Worm (Caenorhabditis elegans) whole organism, young adult: ENCODE data around the gene osm-1.

Experiments
- C17E4.6 ChIP-seq: fragments of 200-800 bp; sonication (Bioruptor generic); IDR thresholded peaks from 2 replicates; pipeline ENCODE4 v1.3.6; 2022; ENCODE audit warnings: missing genetic modification reagents, missing genetic modification characterization, missing compliant biosample characterization
- F10E7.11 ChIP-seq: sonication (generic microtip); optimal IDR thresholded peaks from 2 replicates; lab custom pipeline; 2017; ENCODE audit warnings: mild to moderate bottlenecking, missing genetic modification characterization, moderate library complexity, missing compliant biosample characterization
- F33H1.4 ChIP-seq: fragments of 200-800 bp; sonication (Bioruptor generic); IDR thresholded peaks from 2 replicates; pipeline ENCODE4 v1.3.6; 2022; ENCODE audit warnings: missing genetic modification reagents, missing genetic modification characterization, missing compliant biosample characterization
- F39B2.1 ChIP-seq: fragments of 200-800 bp; sonication (Bioruptor generic); IDR thresholded peaks from 2 replicates; pipeline ENCODE4 v1.3.6; 2022; ENCODE audit warnings: missing genetic modification reagents, missing genetic modification characterization, missing compliant biosample characterization
- F49E8.2 ChIP-seq: sonication (generic microtip); optimal IDR thresholded peaks from 3 replicates; lab custom pipeline; 2017; ENCODE audit warnings: missing genetic modification characterization, mild to moderate bottlenecking, missing compliant biosample characterization, antibody characterized with exemption, moderate library complexity; ENCODE audit not compliant: insufficient read depth
- F52B5.7 ChIP-seq: sonication (generic microtip); optimal IDR thresholded peaks from 2 replicates; lab custom pipeline; 2016; ENCODE audit warnings: mild to moderate bottlenecking, missing genetic modification characterization, missing compliant biosample characterization
- F55B11.4 ChIP-seq: sonication (generic microtip); optimal IDR thresholded peaks from 2 replicates; lab custom pipeline; 2016; ENCODE audit warnings: missing compliant biosample characterization, missing genetic modification characterization, borderline replicate concordance; ENCODE audit not compliant: insufficient read depth
- K11D2.4 ChIP-seq: fragments of 200-800 bp; sonication (Bioruptor generic); IDR thresholded peaks from 2 replicates; pipeline ENCODE4 v1.3.6; 2022; ENCODE audit warnings: missing genetic modification reagents, missing genetic modification characterization, missing compliant biosample characterization
- K12H6.12 ChIP-seq: fragments of 200-800 bp; sonication (Bioruptor generic); optimal IDR thresholded peaks from 2 replicates; lab custom pipeline; 2018; ENCODE audit warnings: mild to moderate bottlenecking, missing genetic modification characterization, missing compliant biosample characterization
- Y67H2A.10 ChIP-seq: fragments of 200-800 bp; sonication (Bioruptor generic); conservative IDR thresholded peaks from 2 replicates; pipeline ENCODE4 v1.3.6; 2022; ENCODE audit warnings: missing genetic modification reagents, missing genetic modification characterization, missing compliant biosample characterization
- ama-1 ChIP-seq, 3 experiments: fragments of 150-350 bp in 1 of 3; sonication (generic microtip) in 2 of 3; optimal IDR thresholded peaks; 2 replicates each; lab custom pipeline; 2014 to 2018; ENCODE audit warnings: missing biosample characterization in 2 of 3, missing genetic modification characterization in 2 of 3, missing genetic modification reagents in 2 of 3
- athp-1 ChIP-seq: sonication (generic microtip); optimal IDR thresholded peaks from 2 replicates; lab custom pipeline; 2017; ENCODE audit warnings: mild to moderate bottlenecking, missing genetic modification characterization, missing compliant biosample characterization
- bed-1 ChIP-seq: fragments of 200-800 bp; sonication (Bioruptor generic); IDR thresholded peaks from 2 replicates; pipeline ENCODE4 v1.3.6; 2022; ENCODE audit warnings: missing genetic modification reagents, missing genetic modification characterization, missing compliant biosample characterization
- bed-2 ChIP-seq: fragments of 200-800 bp; sonication (Bioruptor generic); IDR thresholded peaks from 2 replicates; pipeline ENCODE4 v1.3.6; 2022; ENCODE audit warnings: missing genetic modification reagents, missing genetic modification characterization, missing compliant biosample characterization
- ceh-40 ChIP-seq: fragments of 200-800 bp; sonication (Bioruptor generic); IDR thresholded peaks from 2 replicates; pipeline ENCODE4 v1.3.6; 2022; ENCODE audit warnings: missing genetic modification characterization, missing compliant biosample characterization
- ceh-79 ChIP-seq: sonication (generic microtip); optimal IDR thresholded peaks from 2 replicates; lab custom pipeline; 2017; ENCODE audit warnings: mild to moderate bottlenecking, missing genetic modification characterization, missing compliant biosample characterization
- die-1 ChIP-seq: sonication (generic microtip); optimal IDR thresholded peaks from 2 replicates; lab custom pipeline; 2016; ENCODE audit warnings: missing genotype, mild to moderate bottlenecking, missing genetic modification characterization, missing compliant biosample characterization
- egl-44 ChIP-seq: fragments of 200-800 bp; sonication (Bioruptor generic); IDR thresholded peaks from 2 replicates; pipeline ENCODE4 v1.3.6; 2022; ENCODE audit warnings: missing genetic modification reagents, missing genetic modification characterization, missing compliant biosample characterization
- him-1 ChIP-seq: sonication (generic microtip); optimal IDR thresholded peaks from 2 replicates; lab custom pipeline; 2016; ENCODE audit warnings: missing genotype, missing genetic modification reagents, missing genetic modification characterization, missing compliant biosample characterization
- hrde-1 ChIP-seq: sonication (generic microtip); optimal IDR thresholded peaks from 2 replicates; lab custom pipeline; 2016; ENCODE audit warnings: missing genetic modification characterization, mild to moderate bottlenecking, missing compliant biosample characterization, moderate library complexity, missing genotype, missing genetic modification reagents, borderline replicate concordance
- lin-40 ChIP-seq: sonication (generic microtip); optimal IDR thresholded peaks from 2 replicates; lab custom pipeline; 2016; ENCODE audit warnings: missing genetic modification characterization, mild to moderate bottlenecking, missing compliant biosample characterization, missing genotype, missing genetic modification reagents
- lin-54 ChIP-seq: fragments of 200-800 bp; sonication (Bioruptor generic); optimal IDR thresholded peaks from 2 replicates; lab custom pipeline; 2018; ENCODE audit warnings: mild to moderate bottlenecking, missing genetic modification characterization, missing compliant biosample characterization
- lsl-1 ChIP-seq: fragments of 200-800 bp; sonication (Bioruptor generic); optimal IDR thresholded peaks from 2 replicates; lab custom pipeline; 2018; ENCODE audit warnings: mild to moderate bottlenecking, missing genetic modification characterization, moderate library complexity, missing compliant biosample characterization
- mcd-1 ChIP-seq: fragments of 200-800 bp; sonication (Bioruptor generic); IDR thresholded peaks from 2 replicates; pipeline ENCODE4 v1.3.6; 2022; ENCODE audit warnings: missing genetic modification reagents, missing genetic modification characterization, missing compliant biosample characterization
- nfya-2 ChIP-seq: fragments of 200-800 bp; sonication (Bioruptor generic); IDR thresholded peaks from 2 replicates; pipeline ENCODE4 v1.3.6; 2022; ENCODE audit warnings: missing genetic modification reagents, missing genetic modification characterization, missing compliant biosample characterization
- nfyb-1 ChIP-seq: fragments of 200-800 bp; sonication (Bioruptor generic); IDR thresholded peaks from 2 replicates; pipeline ENCODE4 v1.3.6; 2022; ENCODE audit warnings: missing genetic modification reagents, missing genetic modification characterization, missing compliant biosample characterization
- nhr-80 ChIP-seq: sonication (generic microtip); optimal IDR thresholded peaks from 2 replicates; lab custom pipeline; 2016; ENCODE audit warnings: missing genetic modification characterization, missing compliant biosample characterization
- pha-4 ChIP-seq: fragments of 150-350 bp; sonication (generic microtip); optimal IDR thresholded peaks from 2 replicates; lab custom pipeline; 2014; ENCODE audit warnings: missing biosample characterization, missing genetic modification reagents, missing genetic modification characterization
- rcor-1 ChIP-seq: fragments of 200-800 bp; sonication (Bioruptor generic); IDR thresholded peaks from 2 replicates; pipeline ENCODE4 v1.3.6; 2022; ENCODE audit warnings: missing genetic modification reagents, missing genetic modification characterization, missing compliant biosample characterization
- rpc-1 ChIP-seq, 2 experiments: fragments of 150-350 bp in 1 of 2; sonication (generic microtip) in 1 of 2; optimal IDR thresholded peaks; 2 replicates each; lab custom pipeline; 2014 to 2018; ENCODE audit warnings: missing biosample characterization in 1 of 2, missing genetic modification characterization in 1 of 2, missing genetic modification reagents in 1 of 2, missing genotype in 1 of 2
- snpc-3.4 ChIP-seq: sonication (generic microtip); optimal IDR thresholded peaks from 2 replicates; lab custom pipeline; 2017; ENCODE audit warnings: missing genetic modification characterization, mild to moderate bottlenecking, missing compliant biosample characterization, antibody characterized with exemption, moderate library complexity, missing genotype, missing genetic modification reagents
- tbp1 ChIP-seq: fragments of 200-800 bp; sonication (Bioruptor generic); optimal IDR thresholded peaks from 2 replicates; lab custom pipeline; 2018; ENCODE audit warnings: mild to moderate bottlenecking, missing genetic modification characterization, missing compliant biosample characterization
- tlf-1 ChIP-seq: fragments of 200-800 bp; sonication (Bioruptor generic); optimal IDR thresholded peaks from 2 replicates; lab custom pipeline; 2018; ENCODE audit warnings: mild to moderate bottlenecking, missing genetic modification characterization, missing compliant biosample characterization
- unc-130 ChIP-seq: sonication (generic microtip); optimal IDR thresholded peaks from 2 replicates; lab custom pipeline; 2016; ENCODE audit warnings: missing genetic modification reagents, missing genetic modification characterization, missing compliant biosample characterization
- xnd-1 ChIP-seq: sonication (generic microtip); optimal IDR thresholded peaks from 2 replicates; lab custom pipeline; 2016; ENCODE audit warnings: missing genotype, missing genetic modification reagents, missing genetic modification characterization, missing compliant biosample characterization
- ztf-26 ChIP-seq: sonication (generic microtip); optimal IDR thresholded peaks from 2 replicates; lab custom pipeline; 2017; ENCODE audit warnings: missing genetic modification characterization, missing compliant biosample characterization

Gene osm-1

ce11 chrX:16540374-16540773 is at the start of gene osm-1:
Gene osm-1 (plus strand): TSS chrX:16540674.
- no peak for TF ChIP-seq F52B5.7 (tag; lab: Kevin White, UChicago)
- TF ChIP-seq xnd-1, result no peak
- no peak for TF ChIP-seq athp-1 (tag; lab: Kevin White, UChicago)
- TF ChIP-seq F33H1.4 (GFP tag; lab: Robert Waterston, UW), result no peak
- no peak for TF ChIP-seq K11D2.4 (GFP tag; lab: Robert Waterston, UW)
- no peak for TF ChIP-seq nhr-80 (tag; lab: Kevin White, UChicago)
- TF ChIP-seq C17E4.6 (GFP tag; lab: Robert Waterston, UW), result no peak
- TF ChIP-seq F55B11.4 (tag; lab: Kevin White, UChicago), result no peak
- TF ChIP-seq ceh-79 (tag; lab: Kevin White, UChicago), result no peak
- TF ChIP-seq bed-1 (GFP tag; lab: Robert Waterston, UW), result no peak
- TF ChIP-seq ceh-40 (GFP tag; lab: Robert Waterston, UW), result no peak
- TF ChIP-seq rcor-1 (GFP tag; lab: Robert Waterston, UW), result no peak
- TF ChIP-seq mcd-1 (GFP tag; lab: Robert Waterston, UW), result no peak
- TF ChIP-seq egl-44 (GFP tag; lab: Robert Waterston, UW), result no peak
- no peak for TF ChIP-seq lsl-1 (GFP tag; lab: Kevin White, UChicago)
- no peak for TF ChIP-seq die-1 (tag; lab: Kevin White, UChicago)
- TF ChIP-seq nfya-2 (GFP tag; lab: Robert Waterston, UW), result no peak
- TF ChIP-seq lin-40 (tag; lab: Kevin White, UChicago), result no peak
- TF ChIP-seq hrde-1 (tag; lab: Kevin White, UChicago), result no peak
- TF ChIP-seq ztf-26 (tag; lab: Kevin White, UChicago), result no peak

- TF ChIP-seq tlf-1 (no peak), F10E7.11 (no peak), F39B2.1 (GFP tag; lab: Robert Waterston, UW) (no peak), hrde-1 (tag; lab: Kevin White, UChicago) (no peak), bed-2 (GFP tag; lab: Robert Waterston, UW) (no peak), K11D2.4 (GFP tag; lab: Robert Waterston, UW) (no peak), ama-1 (optimal IDR thresholded peaks at IDR 0.05; lab: Kevin White, UChicago) (no peak), ama-1 (GFP tag; optimal IDR thresholded peaks at IDR 0.05; lab: Kevin White, UChicago) (no peak), unc-130 (GFP tag; lab: Kevin White, UChicago) (no peak), snpc-3.4 (tag; lab: Kevin White, UChicago) (no peak), lin-54 (GFP tag; lab: Kevin White, UChicago) (no peak), pha-4 (tag; lab: Kevin White, UChicago) (no peak), tbp1 (GFP tag; lab: Kevin White, UChicago) (no peak), K12H6.12 (tag; lab: Kevin White, UChicago) (no peak), Y67H2A.10 (GFP tag; lab: Robert Waterston, UW) (no peak), rpc-1 (optimal IDR thresholded peaks at IDR 0.05; lab: Kevin White, UChicago) (no peak), rpc-1 (tag; optimal IDR thresholded peaks at IDR 0.05; lab: Kevin White, UChicago) (no peak), nfyb-1 (GFP tag; lab: Robert Waterston, UW) (no peak), F49E8.2 (tag; lab: Kevin White, UChicago) (no peak)
Measured at ce11 chrX:16490753-16491152, 49.7 kb upstream of the osm-1 start.

- no peak for TF ChIP-seq him-1 (tag; lab: Kevin White, UChicago)
Measured at ce11 chrX:16494630-16495029, 45.8 kb upstream of the osm-1 start, which contains the start of gene K05G3.2. Gene K05G3.2 (plus strand): TSS chrX:16494930.
